Worm (Caenorhabditis elegans) whole organism, L1 larva: ENCODE measurements around the gene F40A3.3.

Experiments
- ceh-82 ChIP-seq, 3 experiments: fragments of 150-350 bp in 1 of 3; sonication (generic microtip) in 2 of 3; optimal IDR thresholded peaks; 2 replicates each; lab custom pipeline; 2014 to 2017; ENCODE audit warnings: missing biosample characterization in 3 of 3, missing genetic modification characterization in 3 of 3
- ets-5 ChIP-seq: fragments of 200-800 bp; sonication (Bioruptor generic); IDR thresholded peaks from 2 replicates; pipeline ENCODE4 v1.3.6; 2022; ENCODE audit warnings: missing genetic modification characterization, missing compliant biosample characterization
- lin-35 ChIP-seq, 2 experiments: fragments of 150-350 bp; optimal IDR thresholded peaks; 2 replicates each; lab custom pipeline; 2014; ENCODE audit warnings: missing biosample characterization in 2 of 2, missing genetic modification characterization in 2 of 2, missing genetic modification reagents in 2 of 2
- mab-9 ChIP-seq: fragments of 200-800 bp; sonication (Bioruptor generic); IDR thresholded peaks from 2 replicates; pipeline ENCODE4 v1.3.6; 2022; ENCODE audit warnings: missing genetic modification reagents, missing genetic modification characterization, missing compliant biosample characterization
- nhr-11 ChIP-seq: fragments of 150-350 bp; optimal IDR thresholded peaks from 2 replicates; lab custom pipeline; 2014; ENCODE audit warnings: missing biosample characterization, missing genetic modification characterization
- nhr-77 ChIP-seq: fragments of 150-350 bp; optimal IDR thresholded peaks from 2 replicates; lab custom pipeline; 2014; ENCODE audit warnings: missing biosample characterization, missing genetic modification characterization
- nhr-90 ChIP-seq: sonication (generic microtip); optimal IDR thresholded peaks from 2 replicates; lab custom pipeline; 2016; ENCODE audit warnings: mild to moderate bottlenecking, missing genetic modification characterization, missing compliant biosample characterization; ENCODE audit not compliant: poor library complexity
- pqm-1 ChIP-seq: sonication (generic microtip); optimal IDR thresholded peaks from 3 replicates; lab custom pipeline; 2017; ENCODE audit warnings: missing biosample characterization, missing genetic modification characterization
- snpc-4 ChIP-seq: fragments of 150-350 bp; optimal IDR thresholded peaks from 2 replicates; lab custom pipeline; 2014; ENCODE audit warnings: missing biosample characterization, missing genetic modification characterization
- swsn-7 ChIP-seq: sonication (generic microtip); optimal IDR thresholded peaks from 2 replicates; lab custom pipeline; 2016; ENCODE audit warnings: missing genetic modification characterization, missing compliant biosample characterization
- unc-98 ChIP-seq: fragments of 200-800 bp; sonication (Bioruptor generic); IDR thresholded peaks from 2 replicates; pipeline ENCODE4 v1.3.6; 2022; ENCODE audit warnings: missing genetic modification characterization, missing compliant biosample characterization
- vab-15 ChIP-seq: sonication (generic microtip); optimal IDR thresholded peaks from 2 replicates; lab custom pipeline; 2017; ENCODE audit warnings: missing genotype, mild to moderate bottlenecking, missing genetic modification characterization, missing compliant biosample characterization
- zag-1 ChIP-seq: fragments of 150-350 bp; optimal IDR thresholded peaks from 2 replicates; lab custom pipeline; 2014; ENCODE audit warnings: missing biosample characterization, missing genetic modification characterization

F40A3.3 gene

ce11 chrV:7925483-7925882 is 48.2 kb downstream of the F40A3.3 start, which contains the start of gene srsx-7:
TSS of gene srsx-7 (plus strand) at chrV:7925783.
- TF ChIP-seq zag-1 (tag; lab: Kevin White, UChicago), result no peak
- no peak for TF ChIP-seq ceh-82 (tag; optimal IDR thresholded peaks at IDR 0.05; lab: Kevin White, UChicago)
- no peak for TF ChIP-seq snpc-4 (tag; lab: Kevin White, UChicago)
- TF ChIP-seq unc-98 (GFP tag; lab: Robert Waterston, UW), result no peak
- no peak for TF ChIP-seq lin-35 (GFP tag; optimal IDR thresholded peaks at IDR 0.05; lab: Kevin White, UChicago)
- TF ChIP-seq nhr-90, result no peak

- TF ChIP-seq vab-15 (tag; lab: Kevin White, UChicago), result no peak
- TF ChIP-seq swsn-7 (tag; lab: Kevin White, UChicago), result no peak
- no peak for TF ChIP-seq nhr-77 (tag; lab: Kevin White, UChicago)
- TF ChIP-seq pqm-1 (tag; lab: Kevin White, UChicago), result no peak
- no peak for TF ChIP-seq nhr-11 (tag; lab: Kevin White, UChicago)
- TF ChIP-seq ets-5 (GFP tag; lab: Robert Waterston, UW), result no peak
- TF ChIP-seq mab-9 (GFP tag; lab: Robert Waterston, UW), result no peak
Measured at ce11 chrV:7926784-7927183, 49.5 kb downstream of the F40A3.3 start, which contains the start of gene srsx-6. TSS of gene srsx-6 (plus strand) at chrV:7927084.
